Fruit fly (Drosophila melanogaster): ENCODE measurements around the gene CG31496.

Gene CG31496

dm6 chr3R:7334613-7335012, 10.3 kb upstream of the CG31496 start (continued):
- no peak for TF ChIP-seq ranshi (GFP tag; IDR thresholded peaks at IDR 0.05)
- no peak for TF ChIP-seq HLH3B (GFP tag; IDR thresholded peaks at IDR 0.05)
- TF ChIP-seq CG13296 (GFP tag; optimal IDR thresholded peaks at IDR 0.05), result no peak
- no peak for TF ChIP-seq sens (GFP tag)
- no peak for TF ChIP-seq crol (GFP tag; IDR thresholded peaks at IDR 0.05)
- no peak for TF ChIP-seq schlank (tag; optimal IDR thresholded peaks at IDR 0.05)
- no peak for TF ChIP-seq Abd-B (GFP tag; optimal IDR thresholded peaks at IDR 0.05)
- no peak for TF ChIP-seq nerfin-2 (GFP tag; IDR thresholded peaks at IDR 0.05; ENCODE audit: partially characterized antibody)
- no peak for TF ChIP-seq Gug (GFP tag; IDR thresholded peaks at IDR 0.05)
- 0 out of 2 replicates have a peak, but pooled peaks have one; percentile 16 for TF ChIP-seq CG14014 (GFP tag; IDR thresholded peaks at IDR 0.05)
- TF ChIP-seq luna (GFP tag; optimal IDR thresholded peaks at IDR 0.05), result no peak
- TF ChIP-seq wek (GFP tag; optimal IDR thresholded peaks at IDR 0.05), result no peak
- TF ChIP-seq E2f1 (GFP tag; IDR thresholded peaks at IDR 0.05), result no peak
- peak; percentile 66 for TF ChIP-seq lab (GFP tag; optimal IDR thresholded peaks at IDR 0.05)
- TF ChIP-seq CG9932 (GFP tag; IDR thresholded peaks at IDR 0.05), result peak; percentile 33; the same call in 1 of the 2 replicates

dm6 chr3R:7336454-7336853, 8.4 kb upstream of the CG31496 start:
- TF ChIP-seq NC2α (GFP tag; optimal IDR thresholded peaks at IDR 0.05) (no peak), Sin3A (optimal IDR thresholded peaks at IDR 0.05) (no peak), CG2875 (GFP tag; optimal IDR thresholded peaks at IDR 0.05) (no peak), Blimp-1 (GFP tag; optimal IDR thresholded peaks at IDR 0.05) (peak; percentile 15), gem (tag; optimal IDR thresholded peaks at IDR 0.05) (peak; percentile 17), Xrp1 (GFP tag; IDR thresholded peaks at IDR 0.05) (no peak), kni (GFP tag; optimal IDR thresholded peaks at IDR 0.05) (no peak), Poxn (GFP tag; IDR thresholded peaks at IDR 0.05) (no peak), CG7786 (GFP tag; optimal IDR thresholded peaks at IDR 0.05) (no peak), Oaz (GFP tag; IDR thresholded peaks at IDR 0.05) (no peak), vnd (GFP tag; IDR thresholded peaks at IDR 0.05; ENCODE audit: partially characterized antibody) (no peak), gcm2 (GFP tag; optimal IDR thresholded peaks at IDR 0.05) (no peak), CG17361 (GFP tag; IDR thresholded peaks at IDR 0.05) (0 out of 3 replicates have a peak, but pooled peaks have one; percentile 14), CG32772 (GFP tag; IDR thresholded peaks at IDR 0.05) (no peak), Mes4 (GFP tag; optimal IDR thresholded peaks at IDR 0.05) (no peak), dati (GFP tag; IDR thresholded peaks at IDR 0.05) (no peak), Pdp1 (GFP tag; optimal IDR thresholded peaks at IDR 0.05) (no peak), Elba2 (GFP tag; optimal IDR thresholded peaks at IDR 0.05) (no peak), CG32532 (GFP tag; IDR thresholded peaks at IDR 0.05) (no peak), C15 (GFP tag; IDR thresholded peaks at IDR 0.05) (no peak), CG17829 (tag; optimal IDR thresholded peaks at IDR 0.05) (no peak), CG12219 (GFP tag; optimal IDR thresholded peaks at IDR 0.05) (no peak), CG8944 (GFP tag; optimal IDR thresholded peaks at IDR 0.05) (no peak), CG7556 (GFP tag; optimal IDR thresholded peaks at IDR 0.05) (no peak), ac (GFP tag; optimal IDR thresholded peaks at IDR 0.05) (no peak), Asciz (GFP tag; optimal IDR thresholded peaks at IDR 0.05) (no peak), CG11504 (tag; optimal IDR thresholded peaks at IDR 0.05) (peak; percentile 53), CG2129 (GFP tag; IDR thresholded peaks at IDR 0.05; ENCODE audit: partially characterized antibody) (no peak), CG11723 (GFP tag; optimal IDR thresholded peaks at IDR 0.05) (no peak), CHES-1-like (GFP tag; optimal IDR thresholded peaks at IDR 0.05) (no peak), CG14965 (GFP tag; optimal IDR thresholded peaks at IDR 0.05; ENCODE audit: borderline replicate concordance) (no peak), mirr (GFP tag; optimal IDR thresholded peaks at IDR 0.05) (no peak), Sry-δ (GFP tag; optimal IDR thresholded peaks at IDR 0.05) (no peak), unpg (GFP tag; optimal IDR thresholded peaks at IDR 0.05) (no peak)
